Fruit fly (Drosophila melanogaster): ENCODE measurements around the gene CG15258.

- TF ChIP-seq fru (optimal IDR thresholded peaks at IDR 0.05) (no peak), CG9609 (GFP tag; optimal IDR thresholded peaks at IDR 0.05) (no peak), CG14050 (GFP tag; IDR thresholded peaks at IDR 0.05) (no peak), Drgx (GFP tag; IDR thresholded peaks at IDR 0.05) (no peak)
Measured at dm6 chr2L:15407514-15407913, 46.1 kb upstream of the CG15258 start.
